Fruit fly (Drosophila melanogaster) whole organism, wandering third instar larva: ENCODE data around the gene Ac13E.

Source experiments
- Abd-B ChIP-seq: fragments of >200 bp; optimal IDR thresholded peaks from 2 replicates; lab custom pipeline; 2017; ENCODE audit warnings: missing biosample characterization, missing genetic modification characterization
- CG32264 ChIP-seq: fragments of 200-800 bp; sonication (Bioruptor generic); optimal IDR thresholded peaks from 2 replicates; lab custom pipeline; 2016; ENCODE audit warnings: missing biosample characterization, missing genetic modification characterization
- CG9705 ChIP-seq: fragments of 200-800 bp; sonication (Bioruptor generic); optimal IDR thresholded peaks from 2 replicates; lab custom pipeline; 2018; ENCODE audit warnings: missing biosample characterization, mild to moderate bottlenecking, missing genetic modification characterization
- CrebA ChIP-seq: fragments of 200-800 bp; sonication (Bioruptor generic); optimal IDR thresholded peaks from 2 replicates; lab custom pipeline; 2016; ENCODE audit warnings: missing biosample characterization, mild to moderate bottlenecking, missing genetic modification characterization, borderline replicate concordance
- Dfd ChIP-seq: fragments of >200 bp; optimal IDR thresholded peaks from 2 replicates; lab custom pipeline; 2017; ENCODE audit warnings: missing biosample characterization, missing genetic modification characterization
- Dif ChIP-seq: fragments of 200-275, 200-300 bp; sonication (Bioruptor generic); optimal IDR thresholded peaks from 2 replicates; lab custom pipeline; 2018; ENCODE audit warnings: missing biosample characterization, missing genetic modification characterization; ENCODE audit not compliant: partially characterized antibody
- HLH106 ChIP-seq: fragments of 200-800 bp; optimal IDR thresholded peaks from 3 replicates; lab custom pipeline; 2019; ENCODE audit warnings: missing biosample characterization, mild to moderate bottlenecking, missing genetic modification characterization, moderate library complexity
- Hnf4 ChIP-seq: fragments of 200-800 bp; sonication (Bioruptor generic); optimal IDR thresholded peaks from 2 replicates; lab custom pipeline; 2016; ENCODE audit warnings: missing biosample characterization, mild to moderate bottlenecking, missing genetic modification characterization
- Hr78 ChIP-seq: fragments of >200 bp; optimal IDR thresholded peaks from 2 replicates; lab custom pipeline; 2017; ENCODE audit warnings: missing biosample characterization, missing genetic modification characterization
- Hr83 ChIP-seq: fragments of 200-300 bp; sonication (Bioruptor generic); optimal IDR thresholded peaks from 2 replicates; lab custom pipeline; 2016; ENCODE audit warnings: missing biosample characterization, mild to moderate bottlenecking, missing genetic modification characterization, moderate library complexity; ENCODE audit not compliant: poor library complexity, severe bottlenecking
- Jra ChIP-seq: sonication (Bioruptor generic); optimal IDR thresholded peaks from 2 replicates; lab custom pipeline; 2016; ENCODE audit warnings: missing biosample characterization, missing genetic modification characterization
- Myc ChIP-seq: fragments of >200 bp; optimal IDR thresholded peaks from 2 replicates; lab custom pipeline; 2017
- N ChIP-seq: fragments of >200 bp; optimal IDR thresholded peaks from 2 replicates; lab custom pipeline; 2018; ENCODE audit warnings: missing biosample characterization, missing external identifiers, missing genetic modification characterization
- OdsH ChIP-seq: fragments of 200-800 bp; sonication (Bioruptor generic); optimal IDR thresholded peaks from 2 replicates; lab custom pipeline; 2016; ENCODE audit warnings: missing biosample characterization, mild to moderate bottlenecking, missing genetic modification characterization
- Rel ChIP-seq, 2 experiments: fragments of 200-800 bp; sonication (Bioruptor generic) in 1 of 2; optimal IDR thresholded peaks; 2 replicates in 1 of 2; 3 replicates in 1 of 2; lab custom pipeline; 2016 to 2019; ENCODE audit warnings: mild to moderate bottlenecking in 2 of 2, missing biosample characterization in 2 of 2, missing genetic modification characterization in 2 of 2, moderate library complexity in 1 of 2
- Sp1 ChIP-seq: fragments of 200-800 bp; sonication (Bioruptor generic); optimal IDR thresholded peaks from 3 replicates; lab custom pipeline; 2019; ENCODE audit warnings: missing biosample characterization, mild to moderate bottlenecking, missing genetic modification characterization, moderate library complexity
- Vsx2 ChIP-seq: fragments of 200-300, 225-300 bp; sonication (Bioruptor generic); optimal IDR thresholded peaks from 2 replicates; lab custom pipeline; 2018; ENCODE audit warnings: missing biosample characterization, missing genetic modification characterization; ENCODE audit not compliant: partially characterized antibody
- br ChIP-seq: fragments of 200-800 bp; sonication (Bioruptor generic); optimal IDR thresholded peaks from 2 replicates; lab custom pipeline; 2016; ENCODE audit warnings: missing biosample characterization, missing genetic modification characterization
- brk ChIP-seq: fragments of 200-800 bp; sonication (Bioruptor generic); optimal IDR thresholded peaks from 2 replicates; lab custom pipeline; 2016; ENCODE audit warnings: missing biosample characterization, mild to moderate bottlenecking, missing genetic modification characterization
- dl ChIP-seq, 2 experiments: fragments of 175-275, 200-275 bp in 1 of 2; fragments of 200-275 bp in 1 of 2; sonication (Bioruptor generic); optimal IDR thresholded peaks; lab custom pipeline; 2018; ENCODE audit warnings: mild to moderate bottlenecking in 2 of 2, missing biosample characterization in 2 of 2, missing genetic modification characterization in 2 of 2, moderate library complexity in 2 of 2; ENCODE audit not compliant: partially characterized antibody in 2 of 2, insufficient read depth in 1 of 2
- dmrt93B ChIP-seq: fragments of 200-800 bp; sonication (Bioruptor generic); optimal IDR thresholded peaks from 2 replicates; lab custom pipeline; 2018; ENCODE audit warnings: missing biosample characterization, mild to moderate bottlenecking, missing genetic modification characterization
- dsf ChIP-seq: sonication (Bioruptor generic); optimal IDR thresholded peaks from 2 replicates; lab custom pipeline; 2016; ENCODE audit warnings: missing biosample characterization, missing genetic modification characterization, borderline replicate concordance
- ey ChIP-seq: fragments of 200-800 bp; sonication (Bioruptor generic); optimal IDR thresholded peaks from 2 replicates; lab custom pipeline; 2016; ENCODE audit warnings: missing biosample characterization, missing genetic modification characterization
- foxo ChIP-seq, 2 experiments: fragments of 200-800 bp; sonication (Bioruptor generic); optimal IDR thresholded peaks; 2 replicates in 1 of 2; 3 replicates in 1 of 2; lab custom pipeline; 2016 to 2017; ENCODE audit warnings: missing biosample characterization in 2 of 2, missing genetic modification characterization in 2 of 2
- fru ChIP-seq: fragments of 200-800 bp; sonication (Bioruptor generic); optimal IDR thresholded peaks from 3 replicates; lab custom pipeline; 2016; ENCODE audit warnings: missing biosample characterization, mild to moderate bottlenecking, missing genetic modification characterization
- h ChIP-seq: fragments of 200-800 bp; sonication (Bioruptor generic); optimal IDR thresholded peaks from 3 replicates; lab custom pipeline; 2016; ENCODE audit warnings: missing biosample characterization, mild to moderate bottlenecking, missing genetic modification characterization
- jim ChIP-seq: fragments of 175-275, 200-325 bp; sonication (Bioruptor generic); optimal IDR thresholded peaks from 2 replicates; lab custom pipeline; 2016; ENCODE audit warnings: missing biosample characterization, mild to moderate bottlenecking, missing genetic modification characterization
- lola ChIP-seq: fragments of >200 bp; optimal IDR thresholded peaks from 2 replicates; lab custom pipeline; 2017; ENCODE audit warnings: missing biosample characterization, missing genetic modification characterization
- psq ChIP-seq: fragments of 200-800 bp; sonication (Bioruptor generic); optimal IDR thresholded peaks from 3 replicates; lab custom pipeline; 2017; ENCODE audit warnings: missing biosample characterization, mild to moderate bottlenecking, missing genetic modification characterization, moderate library complexity
- rgr ChIP-seq: fragments of 200-800 bp; sonication (Bioruptor generic); optimal IDR thresholded peaks from 3 replicates; lab custom pipeline; 2016; ENCODE audit warnings: missing biosample characterization, mild to moderate bottlenecking, missing genetic modification characterization
- sage ChIP-seq: fragments of 200-800 bp; sonication (Bioruptor generic); optimal IDR thresholded peaks from 2 replicates; lab custom pipeline; 2016; ENCODE audit warnings: missing biosample characterization, mild to moderate bottlenecking, missing genetic modification characterization
- sv ChIP-seq: fragments of 200-800 bp; sonication (Bioruptor generic); optimal IDR thresholded peaks from 3 replicates; lab custom pipeline; 2016; ENCODE audit warnings: missing biosample characterization, missing genetic modification characterization
- tai ChIP-seq: sonication (Bioruptor generic); optimal IDR thresholded peaks from 2 replicates; lab custom pipeline; 2016; ENCODE audit warnings: missing biosample characterization, missing genetic modification characterization
- usp ChIP-seq: fragments of >200 bp; optimal IDR thresholded peaks from 2 replicates; lab custom pipeline; 2017; ENCODE audit warnings: missing biosample characterization, missing genetic modification characterization
- woc ChIP-seq: sonication (Bioruptor generic); optimal IDR thresholded peaks from 2 replicates; lab custom pipeline; 2016; ENCODE audit warnings: missing biosample characterization, mild to moderate bottlenecking, missing genetic modification characterization

Ac13E gene

dm6 chrX:15592822-15593476 is 38.9 kb upstream of the Ac13E start:
- no peak for TF ChIP-seq usp
- TF ChIP-seq Hr83, result peak; percentile 9

DNA sequence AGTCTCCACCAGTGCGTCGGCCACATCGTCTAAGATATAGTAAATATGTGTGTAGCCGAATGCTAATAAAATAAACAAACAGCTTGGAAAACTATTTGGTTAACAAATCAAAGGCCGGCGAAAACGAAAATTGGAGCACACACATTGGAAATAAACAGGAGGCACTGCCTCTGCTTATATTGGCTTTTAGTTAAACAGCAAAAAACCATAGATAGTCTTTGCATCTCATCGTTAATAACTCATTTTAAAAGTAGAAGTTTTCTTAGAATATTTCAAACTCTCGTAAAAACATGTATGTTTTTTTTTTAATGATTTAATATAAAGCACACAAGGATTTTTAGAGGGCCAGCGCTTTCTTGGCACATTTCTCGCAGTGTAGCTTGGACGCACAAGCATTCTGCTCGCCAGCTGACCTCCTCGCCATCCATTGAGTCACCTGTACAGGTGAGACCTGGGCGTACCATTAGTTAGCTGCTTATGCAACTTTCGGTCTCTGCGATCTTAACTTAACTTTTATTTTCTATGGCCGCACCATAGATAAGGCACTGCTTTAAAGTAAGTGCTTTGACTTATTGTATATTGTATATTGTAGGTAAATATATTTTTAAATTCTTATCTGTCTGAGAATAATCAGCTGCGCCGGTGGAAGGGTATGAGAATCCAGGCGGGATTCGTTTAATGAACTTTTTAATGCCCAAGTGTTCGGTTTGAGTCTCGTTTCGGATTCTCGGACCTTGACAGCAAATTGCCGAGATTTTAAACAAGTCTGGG is 37.8 kb upstream of the Ac13E start:
- TF ChIP-seq Jra (no peak), sv (GFP tag; lab: Kevin White, UChicago) (peak; percentile 34), jim (no peak), dl (GFP tag; optimal IDR thresholded peaks at IDR 0.05; lab: Kevin White, UChicago; ENCODE audit: insufficient read depth in 1 of 2, partially characterized antibody in 2 of 2) (no peak), Vsx2 (GFP tag; lab: Kevin White, UChicago) (no peak), usp (no peak), ey (GFP tag; lab: Kevin White, UChicago) (no peak), OdsH (peak; percentile 4), dsf (GFP tag; lab: Kevin White, UChicago) (no peak), psq (GFP tag; lab: Kevin White, UChicago) (no peak), sage (no peak), Sp1 (GFP tag; lab: Kevin White, UChicago) (no peak), Hr83 (no peak), Dif (GFP tag; lab: Kevin White, UChicago) (no peak), woc (GFP tag; lab: Kevin White, UChicago) (no peak), br (GFP tag; lab: Kevin White, UChicago) (no peak), fru (GFP tag; lab: Kevin White, UChicago) (no peak)

DNA sequence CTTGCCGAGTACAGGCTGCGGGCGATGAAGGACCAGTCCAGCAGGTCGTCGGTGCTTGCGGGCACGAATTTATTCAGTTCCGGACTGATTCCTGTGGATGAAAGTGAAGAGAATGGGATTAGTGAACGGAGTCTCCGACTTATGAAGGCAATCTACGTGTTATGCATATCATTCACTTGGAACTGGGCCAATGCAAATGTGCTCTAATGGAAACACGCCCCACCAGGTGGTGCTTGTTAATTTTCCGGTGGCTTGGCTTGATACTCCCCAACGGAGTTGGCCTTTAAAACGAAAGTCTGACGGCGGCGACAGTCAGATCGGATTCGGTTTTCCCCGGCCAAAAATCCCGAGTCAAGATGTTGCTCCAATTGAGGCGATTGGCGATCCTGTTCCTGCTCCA is 33.4 kb upstream of the Ac13E start, which contains the start of gene Alp11:
Gene Alp11 (plus strand): TSS at position 301 of the 400 bp plus-strand sequence.
- TF ChIP-seq h (GFP tag; lab: Kevin White, UChicago) (no peak), HLH106 (no peak)
- TF ChIP-seq, all 38 proteins: peak for 0

DNA sequence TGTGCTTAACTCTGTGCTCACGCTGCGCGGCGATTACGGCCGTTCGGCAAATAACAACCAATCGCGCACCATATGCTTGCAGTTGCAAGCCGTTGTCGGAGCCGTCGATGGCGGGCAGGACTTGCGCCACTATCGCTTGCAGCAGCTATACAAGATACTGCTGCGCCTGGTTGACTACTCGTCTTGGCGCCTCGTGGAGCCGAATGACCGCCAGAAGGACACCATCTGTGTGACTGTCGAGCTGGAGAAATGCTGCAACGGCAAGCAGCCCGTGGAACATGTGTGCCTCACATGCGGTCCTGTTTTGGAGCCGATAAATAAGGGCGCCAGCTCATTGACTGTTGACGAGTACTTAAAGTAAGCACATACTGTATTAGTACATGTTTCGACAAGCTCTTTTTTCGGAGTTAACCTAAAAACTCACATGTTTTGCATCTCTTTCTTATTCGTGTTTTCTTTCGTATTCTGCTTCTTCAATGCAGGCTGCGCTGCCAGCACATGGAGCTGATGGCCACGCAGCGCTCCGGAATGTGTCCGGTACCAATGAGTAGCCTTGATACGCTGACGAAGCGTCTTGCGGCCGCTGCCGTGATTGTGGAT is 29.9 kb upstream of the Ac13E start:
- TF ChIP-seq Myc (lab: Kevin White, UChicago), result peak; percentile 1
- no peak for TF ChIP-seq Dif (GFP tag; lab: Kevin White, UChicago)

dm6 chrX:15582853-15583252 is 28.8 kb upstream of the Ac13E start, which contains the start of the genes CG9215 and CG8097:
CG9215 (minus strand) TSS chrX:15582874.
CG8097 (plus strand) TSS chrX:15583159.
- TF ChIP-seq CG9705 (GFP tag; lab: Kevin White, UChicago), result peak; percentile 19
- peak; percentile 66 for TF ChIP-seq h (GFP tag; lab: Kevin White, UChicago)
- no peak for TF ChIP-seq Rel (GFP tag; optimal IDR thresholded peaks at IDR 0.05; lab: Kevin White, UChicago)
- TF ChIP-seq Rel (tag; optimal IDR thresholded peaks at IDR 0.05; lab: Kevin White, UChicago), result no peak
- TF ChIP-seq jim, result no peak
- no peak for TF ChIP-seq Hnf4 (GFP tag; lab: Kevin White, UChicago)
- TF ChIP-seq Jra, result no peak
- TF ChIP-seq sv (GFP tag; lab: Kevin White, UChicago), result peak; percentile 23
- TF ChIP-seq Sp1 (GFP tag; lab: Kevin White, UChicago), result peak; percentile 55
- TF ChIP-seq N (GFP tag; lab: Kevin White, UChicago), result no peak
- no peak for TF ChIP-seq Dfd (GFP tag; lab: Kevin White, UChicago)
- TF ChIP-seq CG32264 (GFP tag; lab: Kevin White, UChicago), result no peak
- TF ChIP-seq OdsH, result peak; percentile 29
- peak; percentile 68 for TF ChIP-seq rgr (GFP tag; lab: Kevin White, UChicago)
- TF ChIP-seq usp, result no peak
- TF ChIP-seq brk (GFP tag; lab: Kevin White, UChicago), result no peak
- no peak for TF ChIP-seq Dif (GFP tag; lab: Kevin White, UChicago)
- TF ChIP-seq dl (GFP tag; optimal IDR thresholded peaks at IDR 0.05; lab: Kevin White, UChicago; ENCODE audit: insufficient read depth in 1 of 2, partially characterized antibody in 2 of 2), result no peak
- TF ChIP-seq Abd-B, result no peak
- TF ChIP-seq dsf (GFP tag; lab: Kevin White, UChicago), result no peak
- TF ChIP-seq tai (GFP tag; lab: Kevin White, UChicago), result no peak
- TF ChIP-seq fru (GFP tag; lab: Kevin White, UChicago), result peak; percentile 65
- TF ChIP-seq psq (GFP tag; lab: Kevin White, UChicago), result peak; percentile 46
- no peak for TF ChIP-seq CrebA (GFP tag; lab: Kevin White, UChicago)
- TF ChIP-seq Hr78 (GFP tag; lab: Kevin White, UChicago), result no peak
- TF ChIP-seq woc (GFP tag; lab: Kevin White, UChicago), result peak; percentile 71
- TF ChIP-seq sage, result no peak
- TF ChIP-seq dmrt93B (GFP tag; lab: Kevin White, UChicago), result peak; percentile 35
- no peak for TF ChIP-seq lola (GFP tag; lab: Kevin White, UChicago)
- peak in 1 of 2 experiments; percentile 66 for TF ChIP-seq foxo (GFP tag; optimal IDR thresholded peaks at IDR 0.05; lab: Kevin White, UChicago)
- TF ChIP-seq br (GFP tag; lab: Kevin White, UChicago), result peak; percentile 43
- peak; percentile 60 for TF ChIP-seq ey (GFP tag; lab: Kevin White, UChicago)
- TF ChIP-seq Vsx2 (GFP tag; lab: Kevin White, UChicago), result no peak
